Worm (Caenorhabditis elegans) whole organism, young adult: Measurements from ENCODE around the gene lys-7.

Experiments
- B0336.3 ChIP-seq: fragments of 200-800 bp; sonication (Bioruptor generic); IDR thresholded peaks from 2 replicates; pipeline ENCODE4 v1.3.6; 2022; ENCODE audit warnings: missing genetic modification characterization, missing compliant biosample characterization
- F23B12.7 ChIP-seq: sonication (generic microtip); optimal IDR thresholded peaks from 2 replicates; lab custom pipeline; 2017; ENCODE audit warnings: missing genetic modification characterization, mild to moderate bottlenecking, missing compliant biosample characterization, antibody characterized with exemption, moderate library complexity; ENCODE audit not compliant: insufficient read depth
- F57A8.1 ChIP-seq: fragments of 200-800 bp; sonication (Bioruptor generic); optimal IDR thresholded peaks from 2 replicates; lab custom pipeline; 2018; ENCODE audit warnings: mild to moderate bottlenecking, missing genetic modification characterization, moderate library complexity, missing compliant biosample characterization
- K12H6.12 ChIP-seq: fragments of 200-800 bp; sonication (Bioruptor generic); optimal IDR thresholded peaks from 2 replicates; lab custom pipeline; 2018; ENCODE audit warnings: mild to moderate bottlenecking, missing genetic modification characterization, missing compliant biosample characterization
- Y53F4B.3 ChIP-seq: fragments of 200-800 bp; sonication (Bioruptor generic); IDR thresholded peaks from 2 replicates; pipeline ENCODE4 v1.3.6; 2022; ENCODE audit warnings: missing genetic modification reagents, missing genetic modification characterization, missing compliant biosample characterization
- Y53G8AR.9 ChIP-seq: fragments of 200-800 bp; sonication (Bioruptor generic); conservative IDR thresholded peaks from 2 replicates; pipeline ENCODE4 v1.3.6; 2022; ENCODE audit warnings: missing genetic modification reagents, missing genetic modification characterization, missing compliant biosample characterization
- Y79H2A.3 ChIP-seq: fragments of 200-800 bp; sonication (Bioruptor generic); conservative IDR thresholded peaks from 2 replicates; pipeline ENCODE4 v1.3.6; 2022; ENCODE audit warnings: missing genetic modification reagents, missing genetic modification characterization, missing compliant biosample characterization
- ZK185.1 ChIP-seq: sonication (generic microtip); optimal IDR thresholded peaks from 2 replicates; lab custom pipeline; 2016; ENCODE audit warnings: mild to moderate bottlenecking, missing genetic modification characterization, missing compliant biosample characterization; ENCODE audit not compliant: poor library complexity, severe bottlenecking
- ama-1 ChIP-seq, 3 experiments: fragments of 150-350 bp in 1 of 3; sonication (generic microtip) in 2 of 3; optimal IDR thresholded peaks; 2 replicates each; lab custom pipeline; 2014 to 2018; ENCODE audit warnings: missing biosample characterization in 2 of 3, missing genetic modification characterization in 2 of 3, missing genetic modification reagents in 2 of 3
- attf-3 ChIP-seq: fragments of 200-800 bp; sonication (Bioruptor generic); conservative IDR thresholded peaks from 2 replicates; pipeline ENCODE4 v1.3.6; 2022; ENCODE audit warnings: missing genetic modification reagents, missing genetic modification characterization, missing compliant biosample characterization
- attf-6 ChIP-seq: fragments of 200-800 bp; sonication (Bioruptor generic); IDR thresholded peaks from 2 replicates; pipeline ENCODE4 v1.3.6; 2022; ENCODE audit warnings: missing genetic modification reagents, missing genetic modification characterization, missing compliant biosample characterization
- cebp-2 ChIP-seq: fragments of 200-800 bp; sonication (Bioruptor generic); IDR thresholded peaks from 2 replicates; pipeline ENCODE4 v1.3.6; 2022; ENCODE audit warnings: missing genetic modification characterization, missing compliant biosample characterization
- ceh-58 ChIP-seq: fragments of 200-800 bp; sonication (Bioruptor generic); IDR thresholded peaks from 2 replicates; pipeline ENCODE4 v1.3.6; 2022; ENCODE audit warnings: missing genetic modification characterization, missing compliant biosample characterization
- ceh-79 ChIP-seq: sonication (generic microtip); optimal IDR thresholded peaks from 2 replicates; lab custom pipeline; 2017; ENCODE audit warnings: mild to moderate bottlenecking, missing genetic modification characterization, missing compliant biosample characterization
- dox-1 ChIP-seq: fragments of 200-800 bp; sonication (Bioruptor generic); IDR thresholded peaks from 2 replicates; pipeline ENCODE4 v1.3.6; 2022; ENCODE audit warnings: missing genetic modification reagents, missing genetic modification characterization, missing compliant biosample characterization
- egl-18 ChIP-seq: fragments of 200-800 bp; sonication (Bioruptor generic); IDR thresholded peaks from 2 replicates; pipeline ENCODE4 v1.3.6; 2022; ENCODE audit warnings: missing genetic modification reagents, missing genetic modification characterization, missing compliant biosample characterization
- ekl-4 ChIP-seq: fragments of 200-800 bp; sonication (Bioruptor generic); IDR thresholded peaks from 2 replicates; pipeline ENCODE4 v1.3.6; 2022; ENCODE audit warnings: missing genetic modification reagents, missing genetic modification characterization, missing compliant biosample characterization
- gei-17 ChIP-seq: fragments of 200-800 bp; sonication (Bioruptor generic); optimal IDR thresholded peaks from 2 replicates; lab custom pipeline; 2018; ENCODE audit warnings: mild to moderate bottlenecking, missing genetic modification characterization, missing compliant biosample characterization
- lag-1 ChIP-seq: fragments of 200-800 bp; sonication (Bioruptor generic); IDR thresholded peaks from 2 replicates; pipeline ENCODE4 v1.3.6; 2022; ENCODE audit warnings: missing genetic modification reagents, missing genetic modification characterization, missing compliant biosample characterization
- lin-26 ChIP-seq: fragments of 200-800 bp; sonication (Bioruptor generic); IDR thresholded peaks from 2 replicates; pipeline ENCODE4 v1.3.6; 2022; ENCODE audit warnings: missing genetic modification reagents, missing genetic modification characterization, missing compliant biosample characterization
- lin-40 ChIP-seq: sonication (generic microtip); optimal IDR thresholded peaks from 2 replicates; lab custom pipeline; 2016; ENCODE audit warnings: missing genetic modification characterization, mild to moderate bottlenecking, missing compliant biosample characterization, missing genotype, missing genetic modification reagents
- lin-54 ChIP-seq: fragments of 200-800 bp; sonication (Bioruptor generic); optimal IDR thresholded peaks from 2 replicates; lab custom pipeline; 2018; ENCODE audit warnings: mild to moderate bottlenecking, missing genetic modification characterization, missing compliant biosample characterization
- madf-10 ChIP-seq: sonication (generic microtip); optimal IDR thresholded peaks from 2 replicates; lab custom pipeline; 2016; ENCODE audit warnings: mild to moderate bottlenecking, missing genetic modification characterization, missing compliant biosample characterization
- madf-8 ChIP-seq: fragments of 200-800 bp; sonication (Bioruptor generic); conservative IDR thresholded peaks from 2 replicates; pipeline ENCODE4 v1.3.6; 2022; ENCODE audit warnings: missing genetic modification reagents, missing genetic modification characterization, missing compliant biosample characterization
- nfya-1 ChIP-seq: sonication (generic microtip); optimal IDR thresholded peaks from 2 replicates; lab custom pipeline; 2017; ENCODE audit warnings: antibody characterized with exemption, missing compliant biosample characterization, missing genetic modification characterization, borderline replicate concordance; ENCODE audit not compliant: insufficient read depth
- pbrm-1 ChIP-seq: fragments of 200-800 bp; sonication (Bioruptor generic); IDR thresholded peaks from 2 replicates; pipeline ENCODE4 v1.3.6; 2022; ENCODE audit warnings: missing genetic modification reagents, missing genetic modification characterization, missing compliant biosample characterization
- sdz-38 ChIP-seq: sonication (generic microtip); optimal IDR thresholded peaks from 2 replicates; lab custom pipeline; 2016; ENCODE audit warnings: missing genotype, missing genetic modification characterization, missing compliant biosample characterization
- sea-2 ChIP-seq: fragments of 200-800 bp; sonication (Bioruptor generic); IDR thresholded peaks from 2 replicates; pipeline ENCODE4 v1.3.6; 2022; ENCODE audit warnings: missing genetic modification characterization, missing compliant biosample characterization
- snpc-1.3 ChIP-seq: sonication (generic microtip); optimal IDR thresholded peaks from 2 replicates; lab custom pipeline; 2017; ENCODE audit warnings: missing genetic modification characterization, mild to moderate bottlenecking, missing compliant biosample characterization, antibody characterized with exemption, moderate library complexity, missing genotype, missing genetic modification reagents; ENCODE audit not compliant: insufficient read depth
- snpc-3.4 ChIP-seq: sonication (generic microtip); optimal IDR thresholded peaks from 2 replicates; lab custom pipeline; 2017; ENCODE audit warnings: missing genetic modification characterization, mild to moderate bottlenecking, missing compliant biosample characterization, antibody characterized with exemption, moderate library complexity, missing genotype, missing genetic modification reagents
- snpc-4 ChIP-seq, 5 experiments: fragments of 150-350 bp in 1 of 5; sonication (generic microtip) in 4 of 5; optimal IDR thresholded peaks; 2 replicates each; lab custom pipeline; 2014 to 2018; ENCODE audit warnings: missing genetic modification characterization in 5 of 5, missing biosample characterization in 3 of 5, antibody characterized with exemption in 2 of 5, mild to moderate bottlenecking in 2 of 5, missing compliant biosample characterization in 2 of 5, missing genotype in 2 of 5, moderate library complexity in 2 of 5, missing genetic modification reagents in 1 of 5
- unc-130 ChIP-seq: sonication (generic microtip); optimal IDR thresholded peaks from 2 replicates; lab custom pipeline; 2016; ENCODE audit warnings: missing genetic modification reagents, missing genetic modification characterization, missing compliant biosample characterization
- zfh-2 ChIP-seq: fragments of 200-800 bp; sonication (Bioruptor generic); conservative IDR thresholded peaks from 2 replicates; pipeline ENCODE4 v1.3.6; 2022; ENCODE audit warnings: missing genetic modification reagents, missing genetic modification characterization, missing compliant biosample characterization
- ztf-26 ChIP-seq: sonication (generic microtip); optimal IDR thresholded peaks from 2 replicates; lab custom pipeline; 2017; ENCODE audit warnings: missing genetic modification characterization, missing compliant biosample characterization
- ztf-6 ChIP-seq: fragments of 200-800 bp; sonication (Bioruptor generic); IDR thresholded peaks from 2 replicates; pipeline ENCODE4 v1.3.6; 2022; ENCODE audit warnings: missing genetic modification reagents, missing genetic modification characterization, missing compliant biosample characterization

lys-7 gene

ce11 chrV:3477496-3477895 is 4.9 kb downstream of the lys-7 start, which contains the start of gene srbc-31:
TSS of gene srbc-31 (minus strand) at chrV:3477596.
- TF ChIP-seq ama-1 (optimal IDR thresholded peaks at IDR 0.05; lab: Kevin White, UChicago) (no peak), ama-1 (GFP tag; optimal IDR thresholded peaks at IDR 0.05; lab: Kevin White, UChicago) (no peak), attf-6 (GFP tag; lab: Robert Waterston, UW) (no peak), lag-1 (GFP tag; lab: Robert Waterston, UW) (no peak), ZK185.1 (tag; lab: Kevin White, UChicago) (no peak)

ce11 chrV:3476228-3476627 is 6.2 kb downstream of the lys-7 start:
- TF ChIP-seq Y79H2A.3 (GFP tag; lab: Robert Waterston, UW) (no peak), F57A8.1 (GFP tag; lab: Kevin White, UChicago) (no peak), lin-40 (tag; lab: Kevin White, UChicago) (no peak), snpc-4 (GFP tag; optimal IDR thresholded peaks at IDR 0.05; lab: Kevin White, UChicago) (no peak), snpc-4 (tag; optimal IDR thresholded peaks at IDR 0.05; lab: Kevin White, UChicago) (no peak), Y53F4B.3 (GFP tag; lab: Robert Waterston, UW) (no peak), K12H6.12 (tag; lab: Kevin White, UChicago) (no peak), cebp-2 (GFP tag; lab: Robert Waterston, UW) (no peak), F23B12.7 (no peak), Y53G8AR.9 (GFP tag; lab: Robert Waterston, UW) (no peak)

DNA sequence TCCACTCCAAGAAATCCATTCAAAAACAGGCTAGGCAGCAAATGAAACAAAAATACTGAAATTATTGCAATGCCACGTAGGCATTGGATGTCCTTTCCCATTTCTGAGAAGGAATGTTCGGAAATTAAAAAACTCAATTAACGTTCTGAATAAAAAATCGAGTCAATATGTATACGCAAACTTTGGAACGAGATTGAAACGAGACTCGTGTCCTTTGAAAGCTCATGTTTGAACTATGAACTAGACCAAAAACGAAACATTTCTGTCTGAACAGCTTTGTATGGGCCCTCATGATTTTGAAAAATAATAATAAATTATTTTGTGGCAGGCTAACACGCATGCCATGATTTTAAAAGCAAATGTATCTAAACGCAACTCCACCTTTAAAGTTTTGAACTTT is 7.4 kb downstream of the lys-7 start, which contains the start of gene oac-2:
Gene oac-2 (minus strand): TSS at position 101 of the 400 bp plus-strand sequence.
- TF ChIP-seq ztf-6 (no peak), sea-2 (GFP tag; lab: Robert Waterston, UW) (no peak), lin-54 (GFP tag; lab: Kevin White, UChicago) (no peak), dox-1 (GFP tag; lab: Robert Waterston, UW) (no peak), unc-130 (GFP tag; lab: Kevin White, UChicago) (no peak), ekl-4 (no peak), egl-18 (no peak), snpc-4 (GFP tag; optimal IDR thresholded peaks at IDR 0.05; lab: Kevin White, UChicago) (no peak), snpc-4 (tag; optimal IDR thresholded peaks at IDR 0.05; lab: Kevin White, UChicago) (no peak), madf-10 (tag; lab: Kevin White, UChicago) (no peak), B0336.3 (GFP tag; lab: Robert Waterston, UW) (no peak), snpc-1.3 (no peak), ceh-79 (tag; lab: Kevin White, UChicago) (no peak), lin-26 (no peak), nfya-1 (no peak), gei-17 (GFP tag; lab: Kevin White, UChicago) (no peak), zfh-2 (no peak)

- TF ChIP-seq attf-3 (no peak), F57A8.1 (GFP tag; lab: Kevin White, UChicago) (no peak), snpc-3.4 (tag; lab: Kevin White, UChicago) (no peak), ztf-26 (tag; lab: Kevin White, UChicago) (no peak), pbrm-1 (GFP tag; lab: Robert Waterston, UW) (no peak), madf-8 (GFP tag; lab: Robert Waterston, UW) (no peak), sdz-38 (tag; lab: Kevin White, UChicago) (no peak), ceh-58 (GFP tag; lab: Robert Waterston, UW) (no peak)
Measured at ce11 chrV:3470782-3471181, 11.6 kb downstream of the lys-7 start, which contains the start of gene srbc-29. TSS of gene srbc-29 (minus strand) at chrV:3470882.
